Fruit fly (Drosophila melanogaster) whole organism, prepupa: ENCODE measurements around the gene lbl.

Experiments
- Blimp-1 ChIP-seq: fragments of 200-800 bp; sonication (Bioruptor generic); optimal IDR thresholded peaks from 3 replicates; lab custom pipeline; 2017; ENCODE audit warnings: missing biosample characterization, missing genetic modification characterization, mild to moderate bottlenecking, moderate library complexity, missing genetic modification reagents
- CG10631 ChIP-seq: fragments of 200-800 bp; sonication (Bioruptor generic); optimal IDR thresholded peaks from 2 replicates; lab custom pipeline; 2016; ENCODE audit warnings: missing biosample characterization, missing genetic modification characterization
- CG10669 ChIP-seq: fragments of 200-800 bp; sonication (Bioruptor generic); optimal IDR thresholded peaks from 3 replicates; lab custom pipeline; 2018; ENCODE audit warnings: missing biosample characterization, mild to moderate bottlenecking, missing genetic modification characterization, moderate library complexity
- CG11294 ChIP-seq: fragments of 200-800 bp; sonication (Bioruptor generic); IDR thresholded peaks from 2 replicates; pipeline ENCODE4 v1.3.6; 2022; ENCODE audit warnings: missing biosample characterization, missing genetic modification characterization
- CG1621 ChIP-seq: fragments of 200-800 bp; sonication (Bioruptor generic); optimal IDR thresholded peaks from 3 replicates; lab custom pipeline; 2018; ENCODE audit warnings: missing biosample characterization, mild to moderate bottlenecking, missing genetic modification characterization
- CG16779 ChIP-seq: fragments of 200-800 bp; sonication (Bioruptor generic); optimal IDR thresholded peaks from 3 replicates; lab custom pipeline; 2017; ENCODE audit warnings: missing biosample characterization, mild to moderate bottlenecking, missing genetic modification characterization
- CG6163 ChIP-seq: fragments of 200-800 bp; sonication (Bioruptor generic); IDR thresholded peaks from 3 replicates; pipeline ENCODE4 v1.3.6; 2022; ENCODE audit warnings: missing biosample characterization, missing genetic modification characterization
- CG6276 ChIP-seq: fragments of 200-800 bp; sonication (Bioruptor generic); optimal IDR thresholded peaks from 2 replicates; lab custom pipeline; 2017; ENCODE audit warnings: missing biosample characterization, mild to moderate bottlenecking, missing genetic modification characterization
- CG6792 ChIP-seq: fragments of 200-800 bp; sonication (Bioruptor generic); optimal IDR thresholded peaks from 3 replicates; lab custom pipeline; 2016; ENCODE audit warnings: missing biosample characterization, missing genetic modification characterization
- CG6808 ChIP-seq: fragments of 200-800 bp; sonication (Bioruptor generic); optimal IDR thresholded peaks from 3 replicates; lab custom pipeline; 2017; ENCODE audit warnings: missing biosample characterization, missing genetic modification characterization, mild to moderate bottlenecking, moderate library complexity, missing genetic modification reagents
- CG6854 ChIP-seq: fragments of 200-800 bp; sonication (Bioruptor generic); optimal IDR thresholded peaks from 2 replicates; lab custom pipeline; 2017; ENCODE audit warnings: missing biosample characterization, mild to moderate bottlenecking, missing genetic modification characterization
- CG8119 ChIP-seq: fragments of 200-800 bp; sonication (Bioruptor generic); IDR thresholded peaks from 3 replicates; pipeline ENCODE4 v1.3.6; 2022; ENCODE audit warnings: missing biosample characterization, missing genetic modification characterization
- CG8319 ChIP-seq: fragments of 200-800 bp; sonication (Bioruptor generic); optimal IDR thresholded peaks from 3 replicates; lab custom pipeline; 2016; ENCODE audit warnings: missing biosample characterization, missing genetic modification characterization
- CG9139 ChIP-seq: fragments of 200-800 bp; sonication (Bioruptor generic); optimal IDR thresholded peaks from 3 replicates; lab custom pipeline; 2017; ENCODE audit warnings: missing biosample characterization, mild to moderate bottlenecking, missing genetic modification characterization
- Eip78C ChIP-seq: fragments of 200-800 bp; sonication (Bioruptor generic); peaks from one replicate; lab custom pipeline; 2016; ENCODE audit warnings: missing biosample characterization, missing genetic modification characterization
- Eip93F ChIP-seq: fragments of 200-800 bp; sonication (Bioruptor generic); optimal IDR thresholded peaks from 2 replicates; lab custom pipeline; 2016; ENCODE audit warnings: missing biosample characterization, mild to moderate bottlenecking, missing genetic modification characterization
- Ets21C ChIP-seq: fragments of 200-800 bp; sonication (Bioruptor generic); optimal IDR thresholded peaks from 3 replicates; lab custom pipeline; 2016; ENCODE audit warnings: missing biosample characterization, missing genetic modification characterization
- Ets96B ChIP-seq: fragments of 200-800 bp; optimal IDR thresholded peaks from 2 replicates; lab custom pipeline; 2019; ENCODE audit warnings: missing biosample characterization, mild to moderate bottlenecking, missing genetic modification characterization, moderate library complexity
- Gug ChIP-seq: fragments of 200-800 bp; sonication (Bioruptor generic); IDR thresholded peaks from 2 replicates; pipeline ENCODE4 v1.3.6; 2022; ENCODE audit warnings: missing biosample characterization, missing genetic modification characterization
- Hr39 ChIP-seq: fragments of 200-800 bp; sonication (Bioruptor generic); optimal IDR thresholded peaks from 2 replicates; lab custom pipeline; 2016; ENCODE audit warnings: missing biosample characterization, missing genetic modification characterization
- Lpt ChIP-seq: fragments of 200-800 bp; sonication (Bioruptor generic); optimal IDR thresholded peaks from 3 replicates; lab custom pipeline; 2016; ENCODE audit warnings: missing biosample characterization, missing genetic modification characterization
- Met ChIP-seq: fragments of 200-800 bp; sonication (Bioruptor generic); optimal IDR thresholded peaks from 3 replicates; lab custom pipeline; 2016; ENCODE audit warnings: missing biosample characterization, missing genetic modification characterization
- Smox ChIP-seq: fragments of 200-800 bp; sonication (Bioruptor generic); optimal IDR thresholded peaks from 3 replicates; lab custom pipeline; 2016; ENCODE audit warnings: missing biosample characterization, missing genetic modification characterization
- Sox102F ChIP-seq: fragments of 200-800 bp; sonication (Bioruptor generic); optimal IDR thresholded peaks from 2 replicates; lab custom pipeline; 2016; ENCODE audit warnings: missing biosample characterization, mild to moderate bottlenecking, missing genetic modification characterization
- Sox14 ChIP-seq: fragments of 200-800 bp; sonication (Bioruptor generic); optimal IDR thresholded peaks from 3 replicates; lab custom pipeline; 2016; ENCODE audit warnings: missing biosample characterization, missing genetic modification characterization
- Sox15 ChIP-seq: fragments of 200-800 bp; sonication (Bioruptor generic); optimal IDR thresholded peaks from 3 replicates; lab custom pipeline; 2016; ENCODE audit warnings: missing biosample characterization, missing genetic modification characterization
- achi ChIP-seq: fragments of 200-800 bp; sonication (Bioruptor generic); optimal IDR thresholded peaks from 3 replicates; lab custom pipeline; 2016; ENCODE audit warnings: missing biosample characterization, missing genetic modification characterization
- acj6 ChIP-seq: fragments of 200-800 bp; sonication (Bioruptor generic); optimal IDR thresholded peaks from 3 replicates; lab custom pipeline; 2016; ENCODE audit warnings: missing biosample characterization, missing genetic modification characterization
- cyc ChIP-seq: fragments of 200-800 bp; sonication (Bioruptor generic); optimal IDR thresholded peaks from 3 replicates; lab custom pipeline; 2016; ENCODE audit warnings: missing biosample characterization, missing genetic modification characterization
- dsx ChIP-seq: fragments of 200-800 bp; optimal IDR thresholded peaks from 3 replicates; lab custom pipeline; 2019; ENCODE audit warnings: missing biosample characterization, mild to moderate bottlenecking, missing genetic modification characterization, moderate library complexity; ENCODE audit not compliant: poor library complexity, severe bottlenecking
- fd59A ChIP-seq: fragments of 200-800 bp; sonication (Bioruptor generic); optimal IDR thresholded peaks from 2 replicates; lab custom pipeline; 2017; ENCODE audit warnings: missing biosample characterization, mild to moderate bottlenecking, missing genetic modification characterization, missing genetic modification reagents
- fd85E ChIP-seq: fragments of 200-800 bp; sonication (Bioruptor generic); optimal IDR thresholded peaks from 3 replicates; lab custom pipeline; 2016; ENCODE audit warnings: missing biosample characterization, missing genetic modification characterization
- fkh ChIP-seq: fragments of 200-800 bp; sonication (Bioruptor generic); optimal IDR thresholded peaks from 3 replicates; lab custom pipeline; 2017; ENCODE audit warnings: missing biosample characterization, mild to moderate bottlenecking, missing genetic modification characterization, moderate library complexity
- lz ChIP-seq: fragments of 200-800 bp; sonication (Bioruptor generic); optimal IDR thresholded peaks from 3 replicates; lab custom pipeline; 2016; ENCODE audit warnings: missing biosample characterization, missing genetic modification characterization
- net ChIP-seq: fragments of 200-800 bp; sonication (Bioruptor generic); optimal IDR thresholded peaks from 3 replicates; lab custom pipeline; 2016; ENCODE audit warnings: missing biosample characterization, missing genetic modification characterization
- pdm3 ChIP-seq: fragments of 200-800 bp; sonication (Bioruptor generic); optimal IDR thresholded peaks from 3 replicates; lab custom pipeline; 2016; ENCODE audit warnings: missing biosample characterization, missing genetic modification characterization
- ss ChIP-seq, 2 experiments: fragments of 200-800 bp; sonication (Bioruptor generic); optimal IDR thresholded peaks; 2 replicates in 1 of 2; 3 replicates in 1 of 2; lab custom pipeline; 2017 to 2018; ENCODE audit warnings: mild to moderate bottlenecking in 2 of 2, missing biosample characterization in 2 of 2, missing genetic modification characterization in 2 of 2, moderate library complexity in 1 of 2
- svp ChIP-seq: fragments of 200-800 bp; sonication (Bioruptor generic); peaks from one replicate; lab custom pipeline; 2016; ENCODE audit warnings: missing biosample characterization, missing genetic modification characterization
- topi ChIP-seq: fragments of 200-800 bp; sonication (Bioruptor generic); optimal IDR thresholded peaks from 3 replicates; lab custom pipeline; 2016; ENCODE audit warnings: missing biosample characterization, missing genetic modification characterization
- vri ChIP-seq: fragments of 200-800 bp; sonication (Bioruptor generic); optimal IDR thresholded peaks from 3 replicates; lab custom pipeline; 2016; ENCODE audit warnings: missing biosample characterization, mild to moderate bottlenecking, missing genetic modification characterization

The lbl gene

DNA sequence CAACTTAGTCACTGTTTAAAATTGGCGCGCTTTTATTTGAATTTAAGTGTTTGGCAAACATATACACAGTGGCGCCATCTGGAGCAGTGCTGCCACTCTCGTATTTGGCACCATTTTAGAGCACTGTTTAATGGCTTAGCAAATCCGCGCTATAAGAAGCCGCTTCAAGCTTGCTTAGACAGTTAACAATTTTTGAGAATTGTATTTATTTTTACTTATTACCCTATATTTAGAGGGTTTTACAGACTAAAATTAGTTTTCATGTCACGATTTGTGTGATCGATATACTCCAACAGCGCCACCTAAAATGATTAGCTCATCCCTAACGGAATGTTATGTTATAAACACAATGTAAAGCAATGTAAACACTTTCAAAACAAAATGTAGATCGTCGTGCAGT is 48.0 kb upstream of the lbl start, which contains the start of gene Fancm (continued):
- TF ChIP-seq cyc (GFP tag; lab: Kevin White, UChicago) (peak; percentile 67), Eip93F (GFP tag; lab: Kevin White, UChicago) (no peak), CG6854 (GFP tag; lab: Kevin White, UChicago) (no peak), Gug (GFP tag; lab: Robert Waterston, UW) (no peak), dsx (GFP tag; lab: Kevin White, UChicago) (peak; percentile 91), CG6276 (GFP tag; lab: Kevin White, UChicago) (no peak), ss (GFP tag; optimal IDR thresholded peaks at IDR 0.05; lab: Kevin White, UChicago) (no peak), CG6163 (no peak), CG6792 (no peak), CG9139 (GFP tag; lab: Kevin White, UChicago) (no peak), achi (no peak), Hr39 (peak; percentile 68), Sox15 (GFP tag; lab: Kevin White, UChicago) (peak; percentile 30), pdm3 (peak; percentile 56), CG6808 (GFP tag; lab: Kevin White, UChicago) (peak; percentile 98), Sox14 (GFP tag; lab: Kevin White, UChicago) (no peak), net (GFP tag; lab: Kevin White, UChicago) (no peak), Eip78C (peak; percentile 76)

DNA sequence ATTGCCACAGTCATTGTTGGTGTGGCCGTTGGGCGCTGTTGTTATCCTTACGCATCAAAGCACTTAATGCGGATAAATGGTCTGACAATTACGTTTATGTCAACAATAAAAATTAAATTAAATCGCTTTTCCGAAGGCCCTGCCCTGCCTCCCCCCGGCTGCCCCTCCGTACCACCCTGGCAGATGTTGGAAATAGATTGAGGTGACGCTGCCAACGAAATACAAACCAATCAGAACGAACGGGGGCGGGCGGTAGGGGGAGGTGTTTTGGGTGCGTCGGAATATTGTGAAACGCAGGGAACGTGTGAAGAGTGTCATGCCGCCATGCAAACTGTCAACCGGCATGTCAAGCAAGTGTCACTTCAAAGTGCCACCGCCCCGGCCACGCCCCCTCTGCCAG is 37.2 kb upstream of the lbl start:
- TF ChIP-seq topi (GFP tag; lab: Kevin White, UChicago) (no peak), CG16779 (tag; lab: Kevin White, UChicago) (no peak), net (GFP tag; lab: Kevin White, UChicago) (no peak), CG1621 (tag; lab: Kevin White, UChicago) (no peak), Smox (GFP tag; lab: Kevin White, UChicago) (no peak), CG6854 (GFP tag; lab: Kevin White, UChicago) (no peak), Ets21C (GFP tag; lab: Kevin White, UChicago) (no peak), CG6276 (GFP tag; lab: Kevin White, UChicago) (no peak), fd59A (GFP tag; lab: Kevin White, UChicago) (no peak), Sox14 (GFP tag; lab: Kevin White, UChicago) (no peak), ss (GFP tag; optimal IDR thresholded peaks at IDR 0.05; lab: Kevin White, UChicago) (no peak), Eip78C (no peak), Lpt (GFP tag; lab: Kevin White, UChicago) (no peak), CG8319 (GFP tag; lab: Kevin White, UChicago) (no peak), Sox102F (GFP tag; lab: Kevin White, UChicago) (no peak), lz (GFP tag; lab: Kevin White, UChicago) (no peak)

DNA sequence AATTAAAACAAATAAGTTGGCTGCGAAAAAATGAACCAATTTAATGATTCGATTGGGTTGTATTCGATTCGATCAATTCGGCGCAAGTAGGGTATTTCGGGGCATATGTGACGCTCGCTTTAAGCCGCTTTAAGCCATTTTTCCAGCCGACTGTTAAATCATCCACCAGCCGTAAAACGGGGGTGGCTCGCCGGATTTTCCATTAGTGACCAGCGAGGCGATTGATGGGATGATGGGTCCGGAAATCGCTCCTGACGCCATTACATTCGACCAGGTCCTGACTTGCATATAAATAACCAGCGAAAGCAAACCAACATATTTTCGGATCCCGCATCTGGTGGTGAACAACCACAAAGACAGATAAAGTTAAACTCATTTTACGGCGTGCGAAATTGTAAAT is 36.3 kb upstream of the lbl start:
- TF ChIP-seq CG11294 (GFP tag; lab: Robert Waterston, UW) (no peak), svp (GFP tag; lab: Kevin White, UChicago) (no peak), net (GFP tag; lab: Kevin White, UChicago) (no peak), dsx (GFP tag; lab: Kevin White, UChicago) (no peak), CG10669 (GFP tag; lab: Kevin White, UChicago) (no peak), Blimp-1 (GFP tag; lab: Kevin White, UChicago) (no peak), fd85E (GFP tag; lab: Kevin White, UChicago) (no peak), Sox102F (GFP tag; lab: Kevin White, UChicago) (no peak), Sox14 (GFP tag; lab: Kevin White, UChicago) (no peak), CG8319 (GFP tag; lab: Kevin White, UChicago) (no peak), Ets96B (tag; lab: Kevin White, UChicago) (no peak), CG10631 (GFP tag; lab: Kevin White, UChicago) (no peak), CG16779 (tag; lab: Kevin White, UChicago) (no peak), fkh (GFP tag; lab: Kevin White, UChicago) (no peak), Met (GFP tag; lab: Kevin White, UChicago) (no peak), vri (no peak), acj6 (GFP tag; lab: Kevin White, UChicago) (no peak), CG8119 (no peak)
